Worm (Caenorhabditis elegans): ENCODE measurements around the gene pals-40.
"Not testable (repeated sequence)": the region's sequence is repeated elsewhere in the genome, so short reads cannot be mapped to it uniquely, and the experiment has no call there.

Gene pals-40

ce11 chrIII:1377903-1378302 is at the start of gene pals-40:
Gene pals-40, minus strand, starts transcription at chrIII:1378003.
- not testable (repeated sequence) for TF ChIP-seq ztf-25 (GFP tag; IDR thresholded peaks at IDR 0.05); somi-1 (GFP tag; optimal IDR thresholded peaks at IDR 0.05); lsl-1 (GFP tag; optimal IDR thresholded peaks at IDR 0.05)

ce11 chrIII:1427126-1427525 is 49.3 kb upstream of the pals-40 start, which contains the start of gene lelo-2:
Gene lelo-2, minus strand, starts transcription at chrIII:1427226.
- TF ChIP-seq lsl-1 (GFP tag; optimal IDR thresholded peaks at IDR 0.05) (peak; percentile 64), nhr-120 (GFP tag; IDR thresholded peaks at IDR 0.05) (no peak)

ce11 chrIII:1424305-1424704 is 46.5 kb upstream of the pals-40 start:
- peak; percentile 18 for TF ChIP-seq nhr-80 (tag; optimal IDR thresholded peaks at IDR 0.05)
- TF ChIP-seq Y53G8AR.9 (GFP tag; conservative IDR thresholded peaks at IDR 0.05): peak; percentile 72
- no peak for TF ChIP-seq nhr-179 (tag; optimal IDR thresholded peaks at IDR 0.05)
- TF ChIP-seq egl-18 (GFP tag; IDR thresholded peaks at IDR 0.05): no peak
- no peak for TF ChIP-seq F39B2.1 (GFP tag; IDR thresholded peaks at IDR 0.05)
- peak in 2 of 3 experiments; percentile 0 to 63 for TF ChIP-seq lin-35 (GFP tag; optimal IDR thresholded peaks at IDR 0.05)
- TF ChIP-seq madf-3 (GFP tag; IDR thresholded peaks at IDR 0.05): no peak; the same call in none of the 2 replicates
- TF ChIP-seq mel-28 (tag; optimal IDR thresholded peaks at IDR 0.05; ENCODE audit: borderline replicate concordance): peak; percentile 36
- TF ChIP-seq nfya-1 (tag; optimal IDR thresholded peaks at IDR 0.05; ENCODE audit: borderline replicate concordance, insufficient read depth): no peak
- TF ChIP-seq Y56A3A.18 (GFP tag; IDR thresholded peaks at IDR 0.05): no peak
- TF ChIP-seq Y95B8A.8 (GFP tag; IDR thresholded peaks at IDR 0.05): 0 out of 2 replicates have a peak, but pooled peaks have one; percentile 33
- TF ChIP-seq xnd-1 (tag; optimal IDR thresholded peaks at IDR 0.05): no peak
- peak; percentile 69 for TF ChIP-seq lir-1 (GFP tag; conservative IDR thresholded peaks at IDR 0.05)
- TF ChIP-seq hsf-1 (GFP tag; IDR thresholded peaks at IDR 0.05): no peak
- TF ChIP-seq ceh-27 (GFP tag; optimal IDR thresholded peaks at IDR 0.05): peak; percentile 82
- peak; percentile 96 for TF ChIP-seq B0261.1 (tag; optimal IDR thresholded peaks at IDR 0.05)
- peak; percentile 87 for TF ChIP-seq lin-26 (GFP tag; IDR thresholded peaks at IDR 0.05)
- TF ChIP-seq C17E4.6 (GFP tag; IDR thresholded peaks at IDR 0.05): no peak
- TF ChIP-seq aptf-3 (GFP tag; IDR thresholded peaks at IDR 0.05): no peak; the same call in 1 of the 2 replicates
- TF ChIP-seq F49E8.2 (tag; optimal IDR thresholded peaks at IDR 0.05; ENCODE audit: insufficient read depth): peak; percentile 22
- TF ChIP-seq F52B5.7 (tag; optimal IDR thresholded peaks at IDR 0.05): peak; percentile 32
- peak; percentile 59 for TF ChIP-seq F10E7.11 (tag; optimal IDR thresholded peaks at IDR 0.05)
- peak; percentile 16 for TF ChIP-seq efl-1 (GFP tag; optimal IDR thresholded peaks at IDR 0.05)
- peak; percentile 78 for TF ChIP-seq lin-54 (GFP tag; optimal IDR thresholded peaks at IDR 0.05)
- no peak for TF ChIP-seq T26A5.8 (tag; optimal IDR thresholded peaks at IDR 0.05)
- peak in 1 of 2 experiments; percentile 6 for TF ChIP-seq let-607 (tag; optimal IDR thresholded peaks at IDR 0.05)
- TF ChIP-seq hmg-20 (GFP tag; IDR thresholded peaks at IDR 0.05): peak; percentile 73; the same call in 1 of the 2 replicates
- peak; percentile 67 for TF ChIP-seq ztf-26 (tag; optimal IDR thresholded peaks at IDR 0.05)
- TF ChIP-seq lsl-1 (GFP tag; optimal IDR thresholded peaks at IDR 0.05): peak; percentile 34
- peak; percentile 36; the same call in 1 of the 2 replicates for TF ChIP-seq attf-3 (GFP tag; conservative IDR thresholded peaks at IDR 0.05)
- no peak for TF ChIP-seq snpc-4 (GFP tag; optimal IDR thresholded peaks at IDR 0.05)
- TF ChIP-seq snpc-4 (tag; optimal IDR thresholded peaks at IDR 0.05): peak in 3 of 4 experiments; percentile 9 to 32 (median 31)
- no peak for TF ChIP-seq pha-4 (tag; optimal IDR thresholded peaks at IDR 0.05)
- TF ChIP-seq ztf-22 (GFP tag; optimal IDR thresholded peaks at IDR 0.05): no peak
- peak; percentile 72 for TF ChIP-seq rpc-1 (optimal IDR thresholded peaks at IDR 0.05)
- peak; percentile 84 for TF ChIP-seq rpc-1 (tag; optimal IDR thresholded peaks at IDR 0.05)
- no peak for TF ChIP-seq somi-1 (GFP tag; optimal IDR thresholded peaks at IDR 0.05)
- peak; percentile 57 for TF ChIP-seq attf-5 (GFP tag; optimal IDR thresholded peaks at IDR 0.05)
- no peak for TF ChIP-seq ama-1 (optimal IDR thresholded peaks at IDR 0.05)
- TF ChIP-seq ama-1 (GFP tag; optimal IDR thresholded peaks at IDR 0.05): peak in 1 of 2 experiments; percentile 90
- peak; percentile 46; the same call in 1 of the 2 replicates for TF ChIP-seq B0336.3 (GFP tag; IDR thresholded peaks at IDR 0.05)
- peak; percentile 9 for TF ChIP-seq tlf-1 (GFP tag; optimal IDR thresholded peaks at IDR 0.05)
- no peak for TF ChIP-seq F37B4.10 (GFP tag; IDR thresholded peaks at IDR 0.05)

All from whole organism, young adult.